Fruit fly (Drosophila melanogaster) whole organism, wandering third instar larva: ENCODE data around the gene Rrp47.

Experiments
- Abd-B ChIP-seq: fragments of >200 bp; optimal IDR thresholded peaks from 2 replicates; lab custom pipeline; 2017; ENCODE audit warnings: missing biosample characterization, missing genetic modification characterization
- CG32264 ChIP-seq: fragments of 200-800 bp; sonication (Bioruptor generic); optimal IDR thresholded peaks from 2 replicates; lab custom pipeline; 2016; ENCODE audit warnings: missing biosample characterization, missing genetic modification characterization
- CG9705 ChIP-seq: fragments of 200-800 bp; sonication (Bioruptor generic); optimal IDR thresholded peaks from 2 replicates; lab custom pipeline; 2018; ENCODE audit warnings: missing biosample characterization, mild to moderate bottlenecking, missing genetic modification characterization
- CrebA ChIP-seq: fragments of 200-800 bp; sonication (Bioruptor generic); optimal IDR thresholded peaks from 2 replicates; lab custom pipeline; 2016; ENCODE audit warnings: missing biosample characterization, mild to moderate bottlenecking, missing genetic modification characterization, borderline replicate concordance
- Dfd ChIP-seq: fragments of >200 bp; optimal IDR thresholded peaks from 2 replicates; lab custom pipeline; 2017; ENCODE audit warnings: missing biosample characterization, missing genetic modification characterization
- Dif ChIP-seq: fragments of 200-275, 200-300 bp; sonication (Bioruptor generic); optimal IDR thresholded peaks from 2 replicates; lab custom pipeline; 2018; ENCODE audit warnings: missing biosample characterization, missing genetic modification characterization; ENCODE audit not compliant: partially characterized antibody
- GATAd ChIP-seq: sonication (Bioruptor generic); optimal IDR thresholded peaks from 2 replicates; lab custom pipeline; 2016; ENCODE audit warnings: missing biosample characterization, missing genetic modification characterization
- HLH106 ChIP-seq: fragments of 200-800 bp; optimal IDR thresholded peaks from 3 replicates; lab custom pipeline; 2019; ENCODE audit warnings: missing biosample characterization, mild to moderate bottlenecking, missing genetic modification characterization, moderate library complexity
- Hnf4 ChIP-seq: fragments of 200-800 bp; sonication (Bioruptor generic); optimal IDR thresholded peaks from 2 replicates; lab custom pipeline; 2016; ENCODE audit warnings: missing biosample characterization, mild to moderate bottlenecking, missing genetic modification characterization
- Hr78 ChIP-seq: fragments of >200 bp; optimal IDR thresholded peaks from 2 replicates; lab custom pipeline; 2017; ENCODE audit warnings: missing biosample characterization, missing genetic modification characterization
- Hr83 ChIP-seq: fragments of 200-300 bp; sonication (Bioruptor generic); optimal IDR thresholded peaks from 2 replicates; lab custom pipeline; 2016; ENCODE audit warnings: missing biosample characterization, mild to moderate bottlenecking, missing genetic modification characterization, moderate library complexity; ENCODE audit not compliant: poor library complexity, severe bottlenecking
- Jra ChIP-seq: sonication (Bioruptor generic); optimal IDR thresholded peaks from 2 replicates; lab custom pipeline; 2016; ENCODE audit warnings: missing biosample characterization, missing genetic modification characterization
- Mio ChIP-seq: sonication (Bioruptor generic); optimal IDR thresholded peaks from 2 replicates; lab custom pipeline; 2016; ENCODE audit warnings: missing biosample characterization, missing genetic modification characterization
- Myc ChIP-seq: fragments of >200 bp; optimal IDR thresholded peaks from 2 replicates; lab custom pipeline; 2017
- N ChIP-seq: fragments of >200 bp; optimal IDR thresholded peaks from 2 replicates; lab custom pipeline; 2018; ENCODE audit warnings: missing biosample characterization, missing external identifiers, missing genetic modification characterization
- OdsH ChIP-seq: fragments of 200-800 bp; sonication (Bioruptor generic); optimal IDR thresholded peaks from 2 replicates; lab custom pipeline; 2016; ENCODE audit warnings: missing biosample characterization, mild to moderate bottlenecking, missing genetic modification characterization
- Rel ChIP-seq, 2 experiments: fragments of 200-800 bp; sonication (Bioruptor generic) in 1 of 2; optimal IDR thresholded peaks; 2 replicates in 1 of 2; 3 replicates in 1 of 2; lab custom pipeline; 2016 to 2019; ENCODE audit warnings: mild to moderate bottlenecking in 2 of 2, missing biosample characterization in 2 of 2, missing genetic modification characterization in 2 of 2, moderate library complexity in 1 of 2
- Sp1 ChIP-seq: fragments of 200-800 bp; sonication (Bioruptor generic); optimal IDR thresholded peaks from 3 replicates; lab custom pipeline; 2019; ENCODE audit warnings: missing biosample characterization, mild to moderate bottlenecking, missing genetic modification characterization, moderate library complexity
- Vsx2 ChIP-seq: fragments of 200-300, 225-300 bp; sonication (Bioruptor generic); optimal IDR thresholded peaks from 2 replicates; lab custom pipeline; 2018; ENCODE audit warnings: missing biosample characterization, missing genetic modification characterization; ENCODE audit not compliant: partially characterized antibody
- br ChIP-seq: fragments of 200-800 bp; sonication (Bioruptor generic); optimal IDR thresholded peaks from 2 replicates; lab custom pipeline; 2016; ENCODE audit warnings: missing biosample characterization, missing genetic modification characterization
- brk ChIP-seq: fragments of 200-800 bp; sonication (Bioruptor generic); optimal IDR thresholded peaks from 2 replicates; lab custom pipeline; 2016; ENCODE audit warnings: missing biosample characterization, mild to moderate bottlenecking, missing genetic modification characterization
- dl ChIP-seq, 2 experiments: fragments of 175-275, 200-275 bp in 1 of 2; fragments of 200-275 bp in 1 of 2; sonication (Bioruptor generic); optimal IDR thresholded peaks; lab custom pipeline; 2018; ENCODE audit warnings: mild to moderate bottlenecking in 2 of 2, missing biosample characterization in 2 of 2, missing genetic modification characterization in 2 of 2, moderate library complexity in 2 of 2; ENCODE audit not compliant: partially characterized antibody in 2 of 2, insufficient read depth in 1 of 2
- dmrt93B ChIP-seq: fragments of 200-800 bp; sonication (Bioruptor generic); optimal IDR thresholded peaks from 2 replicates; lab custom pipeline; 2018; ENCODE audit warnings: missing biosample characterization, mild to moderate bottlenecking, missing genetic modification characterization
- dsf ChIP-seq: sonication (Bioruptor generic); optimal IDR thresholded peaks from 2 replicates; lab custom pipeline; 2016; ENCODE audit warnings: missing biosample characterization, missing genetic modification characterization, borderline replicate concordance
- ey ChIP-seq: fragments of 200-800 bp; sonication (Bioruptor generic); optimal IDR thresholded peaks from 2 replicates; lab custom pipeline; 2016; ENCODE audit warnings: missing biosample characterization, missing genetic modification characterization
- foxo ChIP-seq, 2 experiments: fragments of 200-800 bp; sonication (Bioruptor generic); optimal IDR thresholded peaks; 2 replicates in 1 of 2; 3 replicates in 1 of 2; lab custom pipeline; 2016 to 2017; ENCODE audit warnings: missing biosample characterization in 2 of 2, missing genetic modification characterization in 2 of 2
- fru ChIP-seq: fragments of 200-800 bp; sonication (Bioruptor generic); optimal IDR thresholded peaks from 3 replicates; lab custom pipeline; 2016; ENCODE audit warnings: missing biosample characterization, mild to moderate bottlenecking, missing genetic modification characterization
- h ChIP-seq: fragments of 200-800 bp; sonication (Bioruptor generic); optimal IDR thresholded peaks from 3 replicates; lab custom pipeline; 2016; ENCODE audit warnings: missing biosample characterization, mild to moderate bottlenecking, missing genetic modification characterization
- jim ChIP-seq: fragments of 175-275, 200-325 bp; sonication (Bioruptor generic); optimal IDR thresholded peaks from 2 replicates; lab custom pipeline; 2016; ENCODE audit warnings: missing biosample characterization, mild to moderate bottlenecking, missing genetic modification characterization
- pan ChIP-seq: fragments of >200 bp; optimal IDR thresholded peaks from 2 replicates; lab custom pipeline; 2017
- rgr ChIP-seq: fragments of 200-800 bp; sonication (Bioruptor generic); optimal IDR thresholded peaks from 3 replicates; lab custom pipeline; 2016; ENCODE audit warnings: missing biosample characterization, mild to moderate bottlenecking, missing genetic modification characterization
- sv ChIP-seq: fragments of 200-800 bp; sonication (Bioruptor generic); optimal IDR thresholded peaks from 3 replicates; lab custom pipeline; 2016; ENCODE audit warnings: missing biosample characterization, missing genetic modification characterization
- woc ChIP-seq: sonication (Bioruptor generic); optimal IDR thresholded peaks from 2 replicates; lab custom pipeline; 2016; ENCODE audit warnings: missing biosample characterization, mild to moderate bottlenecking, missing genetic modification characterization

Gene Rrp47

DNA sequence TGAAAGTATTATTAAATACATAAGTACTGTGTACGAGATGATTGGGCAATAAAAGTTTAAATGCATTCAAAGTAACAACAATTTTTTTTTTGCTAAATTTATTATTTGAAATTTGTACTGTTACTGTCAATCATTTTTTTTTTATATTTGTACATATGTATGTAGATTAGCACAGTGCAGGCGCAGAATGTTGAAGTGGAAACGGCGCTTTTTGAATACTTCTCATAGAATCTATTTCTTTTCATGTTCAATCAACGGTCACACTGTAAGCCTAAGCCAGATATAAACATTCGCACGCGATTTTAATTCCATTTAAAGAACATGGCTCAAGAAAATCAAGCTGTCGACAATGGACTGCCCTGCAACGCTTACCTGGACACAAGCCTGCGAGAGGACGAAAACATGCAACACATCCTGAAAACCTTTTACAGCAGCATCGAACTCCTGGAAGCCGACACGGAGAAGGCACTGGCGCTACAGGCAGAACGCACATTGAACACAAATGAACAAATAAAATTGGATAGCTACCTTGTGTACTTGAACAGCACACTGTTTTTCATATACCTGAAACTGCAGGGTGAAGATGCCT, at the start of gene Rrp47:
Rrp47 (plus strand) TSS at position 163 of the 589 bp plus-strand sequence.
- TF ChIP-seq N (GFP tag; lab: Kevin White, UChicago) (peak; percentile 65), Dfd (GFP tag; lab: Kevin White, UChicago) (no peak), h (GFP tag; lab: Kevin White, UChicago) (peak; percentile 3)

DNA sequence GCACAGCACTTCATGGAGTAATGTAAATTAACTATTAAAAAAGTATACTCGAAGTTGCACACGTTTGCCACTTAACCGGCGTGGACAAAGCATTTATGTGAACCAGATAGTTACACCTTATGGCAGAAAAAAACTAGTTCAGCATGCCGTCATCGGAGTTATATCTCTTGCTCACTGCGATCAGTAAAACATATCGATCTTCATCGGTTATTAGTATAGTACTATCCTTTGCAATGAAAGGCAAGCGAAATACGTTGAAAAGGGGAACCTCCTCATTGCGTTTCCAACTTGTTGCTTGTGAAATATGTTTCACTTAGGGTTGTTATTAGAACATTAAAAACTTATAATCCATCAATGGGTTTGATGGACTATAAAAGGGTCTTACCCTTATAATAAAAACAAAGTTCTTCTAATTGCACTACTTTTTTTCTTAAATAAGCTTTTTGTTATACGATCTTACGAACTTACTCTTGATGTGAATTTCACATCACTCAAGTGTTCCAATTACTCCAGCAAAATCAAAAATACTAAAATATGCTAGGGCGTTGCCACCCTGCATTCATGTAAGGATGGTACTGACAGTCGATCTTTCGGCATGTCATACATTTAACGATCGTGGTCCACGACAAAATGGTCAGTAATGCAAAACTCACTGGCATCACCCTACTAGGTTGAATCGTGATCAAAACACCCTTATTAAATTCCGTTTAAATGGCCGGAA, 35.0 kb upstream of the Rrp47 start, which contains the start of gene CycD:
CycD (minus strand) TSS at position 113 of the 721 bp plus-strand sequence.
- TF ChIP-seq N (GFP tag; lab: Kevin White, UChicago): peak; percentile 97
- TF ChIP-seq dl (GFP tag; optimal IDR thresholded peaks at IDR 0.05; lab: Kevin White, UChicago; ENCODE audit: insufficient read depth in 1 of 2, partially characterized antibody in 2 of 2): peak; percentile 49 to 75
- no peak for TF ChIP-seq dmrt93B
- peak; percentile 41 for TF ChIP-seq woc (GFP tag; lab: Kevin White, UChicago)
- TF ChIP-seq CG9705: no peak
- TF ChIP-seq Mio (GFP tag; lab: Kevin White, UChicago): no peak
- TF ChIP-seq Dif (GFP tag; lab: Kevin White, UChicago): peak; percentile 97
- TF ChIP-seq h (GFP tag; lab: Kevin White, UChicago): no peak
- TF ChIP-seq pan (lab: Kevin White, UChicago): no peak
- TF ChIP-seq Vsx2 (GFP tag; lab: Kevin White, UChicago): peak; percentile 98
- no peak for TF ChIP-seq OdsH (GFP tag; lab: Kevin White, UChicago)

DNA sequence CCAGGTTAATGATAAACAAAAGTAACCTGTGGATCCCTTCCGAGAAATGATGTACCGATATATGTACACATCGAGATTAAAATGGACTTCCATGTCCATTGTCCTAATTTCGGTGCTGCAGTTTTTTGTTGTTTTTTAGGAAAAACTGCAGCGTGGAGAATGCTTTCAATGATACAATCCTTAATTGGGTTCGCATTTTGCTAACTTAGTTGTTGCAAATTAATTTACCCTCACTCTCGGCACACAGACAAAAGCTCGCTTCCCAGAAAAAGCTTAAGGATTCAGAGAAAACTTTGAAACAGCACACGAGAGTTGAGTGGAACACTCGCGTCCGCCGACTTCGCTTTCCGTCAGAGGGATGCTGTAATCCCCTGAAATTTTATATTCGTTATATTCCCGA, 34.1 kb upstream of the Rrp47 start, which contains the start of gene Lrp4:
Lrp4 (plus strand) TSS at position 301 of the 400 bp plus-strand sequence.
- no peak for TF ChIP-seq CG32264
- TF ChIP-seq rgr (GFP tag; lab: Kevin White, UChicago): no peak
- TF ChIP-seq GATAd: no peak
- TF ChIP-seq Hnf4 (GFP tag; lab: Kevin White, UChicago): no peak
- no peak for TF ChIP-seq Hr83 (GFP tag; lab: Kevin White, UChicago)
- TF ChIP-seq Jra (GFP tag; lab: Kevin White, UChicago): no peak

DNA sequence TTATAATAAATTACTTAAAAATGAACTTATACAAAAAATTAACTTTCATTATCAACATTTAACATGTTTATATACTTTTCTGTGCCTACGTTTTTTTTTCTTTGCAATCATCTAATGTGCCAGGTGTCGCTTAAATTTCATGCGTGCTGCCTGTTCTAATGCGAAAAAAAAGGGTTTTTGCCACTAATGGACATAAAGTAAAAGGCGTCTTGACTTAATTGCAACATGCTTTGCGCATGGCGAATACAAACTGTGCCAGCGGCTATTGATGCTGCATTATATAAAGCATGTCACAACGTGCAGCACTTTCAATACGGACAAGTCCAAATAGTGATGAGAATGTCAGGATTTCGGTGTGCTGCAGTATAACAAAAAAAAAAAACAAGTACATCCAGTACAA, 23.0 kb upstream of the Rrp47 start, which contains the start of gene CG8916:
CG8916 (plus strand) TSS at position 301 of the 400 bp plus-strand sequence.
- no peak for TF ChIP-seq CrebA
- no peak for TF ChIP-seq ey (GFP tag; lab: Kevin White, UChicago)
- no peak for TF ChIP-seq rgr (GFP tag; lab: Kevin White, UChicago)
- no peak for TF ChIP-seq OdsH (GFP tag; lab: Kevin White, UChicago)
- TF ChIP-seq fru (GFP tag; lab: Kevin White, UChicago): no peak
- no peak for TF ChIP-seq N (GFP tag; lab: Kevin White, UChicago)
- TF ChIP-seq Jra (GFP tag; lab: Kevin White, UChicago): no peak
- TF ChIP-seq Rel (GFP tag; optimal IDR thresholded peaks at IDR 0.05; lab: Kevin White, UChicago): no peak
- TF ChIP-seq Rel (tag; optimal IDR thresholded peaks at IDR 0.05; lab: Kevin White, UChicago): no peak
- TF ChIP-seq Sp1: no peak
- no peak for TF ChIP-seq sv (GFP tag; lab: Kevin White, UChicago)
- no peak for TF ChIP-seq jim (GFP tag; lab: Kevin White, UChicago)
- TF ChIP-seq dmrt93B: no peak
- no peak for TF ChIP-seq dl (GFP tag; optimal IDR thresholded peaks at IDR 0.05; lab: Kevin White, UChicago; ENCODE audit: insufficient read depth in 1 of 2, partially characterized antibody in 2 of 2)
- no peak for TF ChIP-seq woc (GFP tag; lab: Kevin White, UChicago)
- no peak for TF ChIP-seq brk (GFP tag; lab: Kevin White, UChicago)
- no peak for TF ChIP-seq dsf (GFP tag; lab: Kevin White, UChicago)
- no peak for TF ChIP-seq CG32264

DNA sequence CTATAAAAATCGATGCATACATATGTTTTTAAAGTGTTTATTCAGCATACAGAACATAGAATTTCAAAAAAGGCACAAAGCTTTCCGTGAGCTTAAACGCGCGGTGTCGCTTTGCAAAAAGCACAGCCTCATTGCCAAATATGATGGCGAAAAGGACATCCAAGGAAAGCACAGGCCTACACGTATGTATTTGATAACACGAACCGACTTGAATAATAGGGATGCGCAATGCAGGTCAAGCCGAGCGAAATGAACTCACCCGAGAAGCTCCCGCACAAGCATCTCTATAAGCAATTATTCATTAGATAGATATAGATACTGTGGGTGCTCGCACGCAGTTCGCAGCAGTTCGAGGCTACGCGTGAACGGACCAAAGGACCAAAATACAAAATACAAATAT, 19.9 kb upstream of the Rrp47 start, which contains the start of gene Lcch3:
Lcch3 (plus strand) TSS at position 301 of the 400 bp plus-strand sequence.
- no peak for TF ChIP-seq foxo (GFP tag; optimal IDR thresholded peaks at IDR 0.05; lab: Kevin White, UChicago)
- no peak for TF ChIP-seq Hr83 (GFP tag; lab: Kevin White, UChicago)
- TF ChIP-seq Hr78 (GFP tag; lab: Kevin White, UChicago): no peak
- TF ChIP-seq Mio (GFP tag; lab: Kevin White, UChicago): no peak
- no peak for TF ChIP-seq fru (GFP tag; lab: Kevin White, UChicago)
- no peak for TF ChIP-seq sv (GFP tag; lab: Kevin White, UChicago)
- TF ChIP-seq br: no peak
- no peak for TF ChIP-seq pan (lab: Kevin White, UChicago)
- TF ChIP-seq GATAd: no peak
- no peak for TF ChIP-seq HLH106 (tag; lab: Kevin White, UChicago)
- TF ChIP-seq h (GFP tag; lab: Kevin White, UChicago): no peak
- TF ChIP-seq OdsH (GFP tag; lab: Kevin White, UChicago): no peak
- no peak for TF ChIP-seq N (GFP tag; lab: Kevin White, UChicago)
- TF ChIP-seq CrebA: no peak
- TF ChIP-seq Abd-B: no peak
- no peak for TF ChIP-seq Myc (lab: Kevin White, UChicago)
